Fruit fly (Drosophila melanogaster): Measurements from ENCODE around the gene Gr64c.

Gr64c gene

dm6 chr3L:4040247-4040925, 12.0 kb downstream of the Gr64c start, which contains the start of the genes CG11593 and Rcd5 (continued):
- TF ChIP-seq dimm (GFP tag; IDR thresholded peaks at IDR 0.05), result no peak
- peak; percentile 83 for TF ChIP-seq dysf (GFP tag; IDR thresholded peaks at IDR 0.05)
- no peak for TF ChIP-seq bowl (GFP tag; IDR thresholded peaks at IDR 0.05)
- no peak for TF ChIP-seq ato (GFP tag; IDR thresholded peaks at IDR 0.05; ENCODE audit: partially characterized antibody)
- TF ChIP-seq Trl (optimal IDR thresholded peaks at IDR 0.05), result no peak
- TF ChIP-seq Trl (GFP tag; optimal IDR thresholded peaks at IDR 0.05), result peak; percentile 22
- no peak for TF ChIP-seq CG8281 (tag; optimal IDR thresholded peaks at IDR 0.05)
- peak; percentile 72 for TF ChIP-seq CG4730 (GFP tag; IDR thresholded peaks at IDR 0.05)
- no peak for TF ChIP-seq CG31441 (GFP tag; IDR thresholded peaks at IDR 0.05)
- peak; percentile 79 for TF ChIP-seq CG7372 (GFP tag; IDR thresholded peaks at IDR 0.05)
- TF ChIP-seq CG17361 (GFP tag; IDR thresholded peaks at IDR 0.05), result no peak; the same call in 2 of the 3 replicates
- TF ChIP-seq pho (GFP tag; optimal IDR thresholded peaks at IDR 0.05), result peak; percentile 25
- no peak for TF ChIP-seq Fer3 (tag; optimal IDR thresholded peaks at IDR 0.05)
- peak; percentile 88 for TF ChIP-seq hkb (optimal IDR thresholded peaks at IDR 0.05)
- TF ChIP-seq hkb (GFP tag; IDR thresholded peaks at IDR 0.05), result peak; percentile 47
- TF ChIP-seq CG9437 (GFP tag; optimal IDR thresholded peaks at IDR 0.05), result peak; percentile 25
- no peak for TF ChIP-seq lbe (GFP tag; optimal IDR thresholded peaks at IDR 0.05)
- no peak for TF ChIP-seq CG2129 (GFP tag; IDR thresholded peaks at IDR 0.05; ENCODE audit: partially characterized antibody)
- TF ChIP-seq zfh1 (GFP tag; IDR thresholded peaks at IDR 0.05), result peak; percentile 82; the same call in 2 of the 3 replicates
- peak; percentile 98 for TF ChIP-seq CG10267 (tag; optimal IDR thresholded peaks at IDR 0.05)
- TF ChIP-seq pros (GFP tag; optimal IDR thresholded peaks at IDR 0.05), result no peak
- no peak for TF ChIP-seq crc (GFP tag; optimal IDR thresholded peaks at IDR 0.05)
- no peak for TF ChIP-seq CG17568 (GFP tag; optimal IDR thresholded peaks at IDR 0.05)
- TF ChIP-seq CG34376 (GFP tag; optimal IDR thresholded peaks at IDR 0.05), result peak; percentile 8
- TF ChIP-seq Antp (GFP tag; optimal IDR thresholded peaks at IDR 0.05), result peak; percentile 38
- TF ChIP-seq CG1024 (GFP tag; IDR thresholded peaks at IDR 0.05), result no peak
- no peak for TF ChIP-seq emc (GFP tag; optimal IDR thresholded peaks at IDR 0.05)
- no peak for TF ChIP-seq chif (GFP tag; optimal IDR thresholded peaks at IDR 0.05)
- no peak for TF ChIP-seq CG1792 (GFP tag; optimal IDR thresholded peaks at IDR 0.05)
- TF ChIP-seq CG7987 (GFP tag; optimal IDR thresholded peaks at IDR 0.05), result peak; percentile 13
- TF ChIP-seq gsb (GFP tag; IDR thresholded peaks at IDR 0.05), result peak; percentile 42; the same call in 1 of the 2 replicates
- no peak for TF ChIP-seq sd (tag; optimal IDR thresholded peaks at IDR 0.05)
- TF ChIP-seq PHDP (tag; optimal IDR thresholded peaks at IDR 0.05), result no peak
- TF ChIP-seq danr (GFP tag; IDR thresholded peaks at IDR 0.05), result peak; percentile 83
- no peak for TF ChIP-seq Nf-YB (GFP tag; optimal IDR thresholded peaks at IDR 0.05)
- TF ChIP-seq Asciz (GFP tag; optimal IDR thresholded peaks at IDR 0.05), result no peak
- TF ChIP-seq CG43689 (GFP tag; IDR thresholded peaks at IDR 0.05), result no peak
- TF ChIP-seq maf-S (GFP tag; optimal IDR thresholded peaks at IDR 0.05), result peak; percentile 8
- TF ChIP-seq Atf-2 (GFP tag; optimal IDR thresholded peaks at IDR 0.05), result no peak
- no peak for TF ChIP-seq kah (GFP tag; optimal IDR thresholded peaks at IDR 0.05)
- peak; percentile 65 for TF ChIP-seq CG10654 (GFP tag; optimal IDR thresholded peaks at IDR 0.05)
- TF ChIP-seq MTF-1 (GFP tag; optimal IDR thresholded peaks at IDR 0.05; ENCODE audit: borderline replicate concordance), result no peak
- TF ChIP-seq corto (GFP tag; optimal IDR thresholded peaks at IDR 0.05), result no peak
- peak; percentile 42 for TF ChIP-seq CG4328 (GFP tag; optimal IDR thresholded peaks at IDR 0.05)
- 0 out of 2 replicates have a peak, but pooled peaks have one; percentile 31 for TF ChIP-seq rib (GFP tag; IDR thresholded peaks at IDR 0.05)
- no peak for TF ChIP-seq CG2120 (GFP tag; optimal IDR thresholded peaks at IDR 0.05)
- TF ChIP-seq CG3065 (GFP tag; optimal IDR thresholded peaks at IDR 0.05), result peak; percentile 80
- no peak for TF ChIP-seq fru (optimal IDR thresholded peaks at IDR 0.05)
- no peak for TF ChIP-seq CG12071 (GFP tag; optimal IDR thresholded peaks at IDR 0.05)
- no peak for TF ChIP-seq tap (tag; optimal IDR thresholded peaks at IDR 0.05)
- no peak for TF ChIP-seq Hr78 (GFP tag; optimal IDR thresholded peaks at IDR 0.05)

All from whole organism, embryonic.